Fruit fly (Drosophila melanogaster) whole organism, wandering third instar larva: ENCODE results near the gene CG12301.
A peak's percentile ranks its signal among the peaks of the same experiment; 100 is the strongest.

ENCODE experiments used
- Abd-B ChIP-seq: fragments of >200 bp; optimal IDR thresholded peaks from 2 replicates; lab custom pipeline; 2017; ENCODE audit warnings: missing biosample characterization, missing genetic modification characterization
- CG32264 ChIP-seq: fragments of 200-800 bp; sonication (Bioruptor generic); optimal IDR thresholded peaks from 2 replicates; lab custom pipeline; 2016; ENCODE audit warnings: missing biosample characterization, missing genetic modification characterization
- CG9705 ChIP-seq: fragments of 200-800 bp; sonication (Bioruptor generic); optimal IDR thresholded peaks from 2 replicates; lab custom pipeline; 2018; ENCODE audit warnings: missing biosample characterization, mild to moderate bottlenecking, missing genetic modification characterization
- CrebA ChIP-seq: fragments of 200-800 bp; sonication (Bioruptor generic); optimal IDR thresholded peaks from 2 replicates; lab custom pipeline; 2016; ENCODE audit warnings: missing biosample characterization, mild to moderate bottlenecking, missing genetic modification characterization, borderline replicate concordance
- Dfd ChIP-seq: fragments of >200 bp; optimal IDR thresholded peaks from 2 replicates; lab custom pipeline; 2017; ENCODE audit warnings: missing biosample characterization, missing genetic modification characterization
- Dif ChIP-seq: fragments of 200-275, 200-300 bp; sonication (Bioruptor generic); optimal IDR thresholded peaks from 2 replicates; lab custom pipeline; 2018; ENCODE audit warnings: missing biosample characterization, missing genetic modification characterization; ENCODE audit not compliant: partially characterized antibody
- GATAd ChIP-seq: sonication (Bioruptor generic); optimal IDR thresholded peaks from 2 replicates; lab custom pipeline; 2016; ENCODE audit warnings: missing biosample characterization, missing genetic modification characterization
- HLH106 ChIP-seq: fragments of 200-800 bp; optimal IDR thresholded peaks from 3 replicates; lab custom pipeline; 2019; ENCODE audit warnings: missing biosample characterization, mild to moderate bottlenecking, missing genetic modification characterization, moderate library complexity
- Hnf4 ChIP-seq: fragments of 200-800 bp; sonication (Bioruptor generic); optimal IDR thresholded peaks from 2 replicates; lab custom pipeline; 2016; ENCODE audit warnings: missing biosample characterization, mild to moderate bottlenecking, missing genetic modification characterization
- Hr78 ChIP-seq: fragments of >200 bp; optimal IDR thresholded peaks from 2 replicates; lab custom pipeline; 2017; ENCODE audit warnings: missing biosample characterization, missing genetic modification characterization
- Hr83 ChIP-seq: fragments of 200-300 bp; sonication (Bioruptor generic); optimal IDR thresholded peaks from 2 replicates; lab custom pipeline; 2016; ENCODE audit warnings: missing biosample characterization, mild to moderate bottlenecking, missing genetic modification characterization, moderate library complexity; ENCODE audit not compliant: poor library complexity, severe bottlenecking
- Jra ChIP-seq: sonication (Bioruptor generic); optimal IDR thresholded peaks from 2 replicates; lab custom pipeline; 2016; ENCODE audit warnings: missing biosample characterization, missing genetic modification characterization
- Mio ChIP-seq: sonication (Bioruptor generic); optimal IDR thresholded peaks from 2 replicates; lab custom pipeline; 2016; ENCODE audit warnings: missing biosample characterization, missing genetic modification characterization
- Myc ChIP-seq: fragments of >200 bp; optimal IDR thresholded peaks from 2 replicates; lab custom pipeline; 2017
- N ChIP-seq: fragments of >200 bp; optimal IDR thresholded peaks from 2 replicates; lab custom pipeline; 2018; ENCODE audit warnings: missing biosample characterization, missing external identifiers, missing genetic modification characterization
- OdsH ChIP-seq: fragments of 200-800 bp; sonication (Bioruptor generic); optimal IDR thresholded peaks from 2 replicates; lab custom pipeline; 2016; ENCODE audit warnings: missing biosample characterization, mild to moderate bottlenecking, missing genetic modification characterization
- Rel ChIP-seq, 2 experiments: fragments of 200-800 bp; sonication (Bioruptor generic) in 1 of 2; optimal IDR thresholded peaks; 2 replicates in 1 of 2; 3 replicates in 1 of 2; lab custom pipeline; 2016 to 2019; ENCODE audit warnings: mild to moderate bottlenecking in 2 of 2, missing biosample characterization in 2 of 2, missing genetic modification characterization in 2 of 2, moderate library complexity in 1 of 2
- Sp1 ChIP-seq: fragments of 200-800 bp; sonication (Bioruptor generic); optimal IDR thresholded peaks from 3 replicates; lab custom pipeline; 2019; ENCODE audit warnings: missing biosample characterization, mild to moderate bottlenecking, missing genetic modification characterization, moderate library complexity
- Vsx2 ChIP-seq: fragments of 200-300, 225-300 bp; sonication (Bioruptor generic); optimal IDR thresholded peaks from 2 replicates; lab custom pipeline; 2018; ENCODE audit warnings: missing biosample characterization, missing genetic modification characterization; ENCODE audit not compliant: partially characterized antibody
- br ChIP-seq: fragments of 200-800 bp; sonication (Bioruptor generic); optimal IDR thresholded peaks from 2 replicates; lab custom pipeline; 2016; ENCODE audit warnings: missing biosample characterization, missing genetic modification characterization
- brk ChIP-seq: fragments of 200-800 bp; sonication (Bioruptor generic); optimal IDR thresholded peaks from 2 replicates; lab custom pipeline; 2016; ENCODE audit warnings: missing biosample characterization, mild to moderate bottlenecking, missing genetic modification characterization
- dl ChIP-seq, 2 experiments: fragments of 175-275, 200-275 bp in 1 of 2; fragments of 200-275 bp in 1 of 2; sonication (Bioruptor generic); optimal IDR thresholded peaks; lab custom pipeline; 2018; ENCODE audit warnings: mild to moderate bottlenecking in 2 of 2, missing biosample characterization in 2 of 2, missing genetic modification characterization in 2 of 2, moderate library complexity in 2 of 2; ENCODE audit not compliant: partially characterized antibody in 2 of 2, insufficient read depth in 1 of 2
- dmrt93B ChIP-seq: fragments of 200-800 bp; sonication (Bioruptor generic); optimal IDR thresholded peaks from 2 replicates; lab custom pipeline; 2018; ENCODE audit warnings: missing biosample characterization, mild to moderate bottlenecking, missing genetic modification characterization
- dsf ChIP-seq: sonication (Bioruptor generic); optimal IDR thresholded peaks from 2 replicates; lab custom pipeline; 2016; ENCODE audit warnings: missing biosample characterization, missing genetic modification characterization, borderline replicate concordance
- ey ChIP-seq: fragments of 200-800 bp; sonication (Bioruptor generic); optimal IDR thresholded peaks from 2 replicates; lab custom pipeline; 2016; ENCODE audit warnings: missing biosample characterization, missing genetic modification characterization
- foxo ChIP-seq, 2 experiments: fragments of 200-800 bp; sonication (Bioruptor generic); optimal IDR thresholded peaks; 2 replicates in 1 of 2; 3 replicates in 1 of 2; lab custom pipeline; 2016 to 2017; ENCODE audit warnings: missing biosample characterization in 2 of 2, missing genetic modification characterization in 2 of 2
- fru ChIP-seq: fragments of 200-800 bp; sonication (Bioruptor generic); optimal IDR thresholded peaks from 3 replicates; lab custom pipeline; 2016; ENCODE audit warnings: missing biosample characterization, mild to moderate bottlenecking, missing genetic modification characterization
- h ChIP-seq: fragments of 200-800 bp; sonication (Bioruptor generic); optimal IDR thresholded peaks from 3 replicates; lab custom pipeline; 2016; ENCODE audit warnings: missing biosample characterization, mild to moderate bottlenecking, missing genetic modification characterization
- jim ChIP-seq: fragments of 175-275, 200-325 bp; sonication (Bioruptor generic); optimal IDR thresholded peaks from 2 replicates; lab custom pipeline; 2016; ENCODE audit warnings: missing biosample characterization, mild to moderate bottlenecking, missing genetic modification characterization
- lola ChIP-seq: fragments of >200 bp; optimal IDR thresholded peaks from 2 replicates; lab custom pipeline; 2017; ENCODE audit warnings: missing biosample characterization, missing genetic modification characterization
- pan ChIP-seq: fragments of >200 bp; optimal IDR thresholded peaks from 2 replicates; lab custom pipeline; 2017
- psq ChIP-seq: fragments of 200-800 bp; sonication (Bioruptor generic); optimal IDR thresholded peaks from 3 replicates; lab custom pipeline; 2017; ENCODE audit warnings: missing biosample characterization, mild to moderate bottlenecking, missing genetic modification characterization, moderate library complexity
- rgr ChIP-seq: fragments of 200-800 bp; sonication (Bioruptor generic); optimal IDR thresholded peaks from 3 replicates; lab custom pipeline; 2016; ENCODE audit warnings: missing biosample characterization, mild to moderate bottlenecking, missing genetic modification characterization
- sage ChIP-seq: fragments of 200-800 bp; sonication (Bioruptor generic); optimal IDR thresholded peaks from 2 replicates; lab custom pipeline; 2016; ENCODE audit warnings: missing biosample characterization, mild to moderate bottlenecking, missing genetic modification characterization
- sv ChIP-seq: fragments of 200-800 bp; sonication (Bioruptor generic); optimal IDR thresholded peaks from 3 replicates; lab custom pipeline; 2016; ENCODE audit warnings: missing biosample characterization, missing genetic modification characterization
- tai ChIP-seq: sonication (Bioruptor generic); optimal IDR thresholded peaks from 2 replicates; lab custom pipeline; 2016; ENCODE audit warnings: missing biosample characterization, missing genetic modification characterization
- usp ChIP-seq: fragments of >200 bp; optimal IDR thresholded peaks from 2 replicates; lab custom pipeline; 2017; ENCODE audit warnings: missing biosample characterization, missing genetic modification characterization
- woc ChIP-seq: sonication (Bioruptor generic); optimal IDR thresholded peaks from 2 replicates; lab custom pipeline; 2016; ENCODE audit warnings: missing biosample characterization, mild to moderate bottlenecking, missing genetic modification characterization

Gene CG12301

DNA sequence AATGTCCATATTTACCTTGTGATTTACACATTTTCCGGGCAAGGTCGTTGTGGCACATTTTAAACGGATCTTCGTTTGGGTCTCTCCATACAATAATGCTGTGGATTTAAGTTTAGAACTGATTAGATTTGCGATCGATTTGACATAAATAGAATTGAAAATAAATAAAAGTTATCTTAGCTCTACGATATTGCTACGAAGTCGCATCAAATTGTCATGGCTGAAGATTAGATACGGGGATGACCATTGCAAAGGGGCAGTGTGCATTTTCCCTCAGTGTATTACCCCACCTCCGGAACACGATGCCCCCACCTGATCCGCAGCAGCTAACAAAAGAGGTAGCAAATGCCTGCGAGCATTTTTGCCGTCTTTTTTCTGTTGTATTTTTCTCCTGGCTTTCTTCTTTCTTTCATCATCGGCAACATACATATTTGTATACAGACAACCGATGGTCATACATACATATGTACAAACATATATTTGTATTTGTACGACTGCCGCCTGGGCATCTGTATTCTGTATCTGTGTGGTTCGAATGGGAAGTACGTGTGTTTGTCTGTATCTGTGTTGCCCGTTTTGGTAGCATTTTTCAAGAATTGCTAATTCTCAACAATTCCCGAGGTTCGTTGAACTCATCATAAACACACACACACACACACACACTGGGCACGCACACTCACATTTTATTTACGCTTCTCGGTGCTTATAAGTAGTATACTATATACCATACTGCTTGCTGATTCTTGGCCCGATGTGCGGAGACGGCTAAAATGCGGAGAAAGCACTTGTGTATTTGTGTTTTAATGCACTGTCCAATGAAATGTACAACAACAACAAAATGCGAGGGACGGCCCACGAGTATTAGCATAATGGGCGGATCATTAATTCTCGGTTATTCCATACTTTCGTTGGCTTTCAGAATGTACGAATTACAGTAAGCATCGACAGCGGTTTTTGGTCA, 35.9 kb upstream of the CG12301 start:
- TF ChIP-seq Jra (GFP tag; lab: Kevin White, UChicago) (no peak), Abd-B (GFP tag; lab: Kevin White, UChicago) (no peak), woc (peak; percentile 39), N (GFP tag; lab: Kevin White, UChicago) (no peak), br (GFP tag; lab: Kevin White, UChicago) (peak; percentile 21), Dfd (GFP tag; lab: Kevin White, UChicago) (no peak), sv (GFP tag; lab: Kevin White, UChicago) (no peak), sage (GFP tag; lab: Kevin White, UChicago) (no peak), Hr78 (no peak), ey (GFP tag; lab: Kevin White, UChicago) (peak; percentile 37), OdsH (GFP tag; lab: Kevin White, UChicago) (peak; percentile 12), Myc (lab: Kevin White, UChicago) (no peak), Sp1 (GFP tag; lab: Kevin White, UChicago) (peak; percentile 16), Mio (GFP tag; lab: Kevin White, UChicago) (no peak), CG32264 (no peak), Hr83 (GFP tag; lab: Kevin White, UChicago) (no peak), GATAd (no peak), HLH106 (tag; lab: Kevin White, UChicago) (peak; percentile 35), Rel (GFP tag; optimal IDR thresholded peaks at IDR 0.05; lab: Kevin White, UChicago) (no peak), Rel (tag; optimal IDR thresholded peaks at IDR 0.05; lab: Kevin White, UChicago) (peak; percentile 53), Dif (no peak), CrebA (GFP tag; lab: Kevin White, UChicago) (no peak), Vsx2 (no peak), CG9705 (GFP tag; lab: Kevin White, UChicago) (no peak), brk (GFP tag; lab: Kevin White, UChicago) (no peak), fru (peak; percentile 37), Hnf4 (peak; percentile 0), tai (GFP tag; lab: Kevin White, UChicago) (no peak), jim (GFP tag; lab: Kevin White, UChicago) (peak; percentile 15), dsf (GFP tag; lab: Kevin White, UChicago) (no peak), rgr (GFP tag; lab: Kevin White, UChicago) (peak; percentile 20), usp (no peak), h (GFP tag; lab: Kevin White, UChicago) (no peak), dmrt93B (no peak), pan (lab: Kevin White, UChicago) (no peak), lola (GFP tag; lab: Kevin White, UChicago) (no peak), foxo (GFP tag; optimal IDR thresholded peaks at IDR 0.05; lab: Kevin White, UChicago) (peak in 1 of 2 experiments; percentile 39), psq (GFP tag; lab: Kevin White, UChicago) (peak; percentile 53), dl (GFP tag; optimal IDR thresholded peaks at IDR 0.05; lab: Kevin White, UChicago; ENCODE audit: insufficient read depth in 1 of 2, partially characterized antibody in 2 of 2) (no peak)

DNA sequence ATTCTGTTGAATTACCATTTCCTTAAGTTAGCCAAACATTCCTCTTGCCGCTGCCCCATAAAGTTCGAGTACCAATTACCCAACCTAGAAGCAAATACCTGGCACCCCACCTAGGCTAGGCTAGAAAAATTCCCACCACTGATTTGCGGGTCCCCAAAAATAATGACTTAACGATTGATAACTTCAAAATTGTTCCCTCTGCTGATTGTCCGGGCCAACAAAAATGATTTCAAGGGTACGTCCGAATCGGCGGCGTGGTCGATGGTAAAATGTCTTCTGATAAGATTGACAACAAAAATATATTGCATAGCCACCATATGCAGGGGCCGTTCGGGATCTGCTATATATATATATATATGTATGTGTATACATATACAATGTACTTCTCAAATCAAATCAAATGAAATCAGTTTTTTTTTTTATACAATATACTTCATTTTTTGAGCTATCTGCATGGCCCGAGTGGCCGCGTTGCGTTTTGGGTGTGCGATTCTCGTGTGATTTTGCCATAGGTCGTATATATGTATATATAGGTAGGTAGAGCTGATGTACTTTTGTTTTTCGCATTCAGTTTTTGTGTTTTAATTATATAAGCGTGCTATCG, 33.3 kb upstream of the CG12301 start:
- peak; percentile 85 for TF ChIP-seq CrebA (GFP tag; lab: Kevin White, UChicago)
- TF ChIP-seq br (GFP tag; lab: Kevin White, UChicago), result peak; percentile 38
- peak; percentile 52 for TF ChIP-seq Rel (GFP tag; optimal IDR thresholded peaks at IDR 0.05; lab: Kevin White, UChicago)
- peak; percentile 95 for TF ChIP-seq Rel (tag; optimal IDR thresholded peaks at IDR 0.05; lab: Kevin White, UChicago)
- no peak for TF ChIP-seq pan (lab: Kevin White, UChicago)
- no peak for TF ChIP-seq CG32264
- peak; percentile 59 for TF ChIP-seq brk (GFP tag; lab: Kevin White, UChicago)
